Worm (Caenorhabditis elegans) whole organism, L1 larva: ENCODE measurements around the gene chup-1.

ENCODE experiments used
- F16B12.6 ChIP-seq: fragments of 150-350 bp; optimal IDR thresholded peaks from 2 replicates; lab custom pipeline; 2014; ENCODE audit warnings: missing biosample characterization, missing genetic modification characterization
- aly-2 ChIP-seq: fragments of 150-350 bp; optimal IDR thresholded peaks from 2 replicates; lab custom pipeline; 2014; ENCODE audit warnings: missing biosample characterization, missing genetic modification characterization
- blmp-1 ChIP-seq: fragments of 150-350 bp; optimal IDR thresholded peaks from 2 replicates; lab custom pipeline; 2014; ENCODE audit warnings: missing biosample characterization, missing genetic modification characterization
- ceh-8 ChIP-seq: fragments of 200-800 bp; sonication (Bioruptor generic); optimal IDR thresholded peaks from 2 replicates; lab custom pipeline; 2018; ENCODE audit warnings: mild to moderate bottlenecking, missing genetic modification characterization, moderate library complexity, missing compliant biosample characterization
- ceh-90 ChIP-seq: sonication (generic microtip); optimal IDR thresholded peaks from 2 replicates; lab custom pipeline; 2016; ENCODE audit warnings: missing genetic modification characterization, missing compliant biosample characterization
- ces-1 ChIP-seq: fragments of 150-350 bp; optimal IDR thresholded peaks from 2 replicates; lab custom pipeline; 2014; ENCODE audit warnings: missing biosample characterization, missing genetic modification reagents, missing genetic modification characterization
- dsc-1 ChIP-seq: sonication (generic microtip); optimal IDR thresholded peaks from 2 replicates; lab custom pipeline; 2016; ENCODE audit warnings: mild to moderate bottlenecking, missing genetic modification characterization, missing compliant biosample characterization
- efl-1 ChIP-seq, 4 experiments: fragments of 150-350 bp; optimal IDR thresholded peaks in 3 of 4; peaks in 1 of 4; 1 replicate in 1 of 4; 2 replicates in 3 of 4; lab custom pipeline; 2014; ENCODE audit warnings: missing biosample characterization in 2 of 4, missing genetic modification characterization in 2 of 4, missing genetic modification reagents in 2 of 4
- efl-3 ChIP-seq: fragments of 200-800 bp; sonication (Bioruptor generic); optimal IDR thresholded peaks from 2 replicates; lab custom pipeline; 2018; ENCODE audit warnings: mild to moderate bottlenecking, missing genetic modification characterization, missing compliant biosample characterization
- egl-27 ChIP-seq, 2 experiments: fragments of 150-350 bp in 1 of 2; sonication (generic microtip); optimal IDR thresholded peaks; 3 replicates each; lab custom pipeline; 2017 to 2018; ENCODE audit warnings: missing biosample characterization in 2 of 2, missing genetic modification characterization in 2 of 2, missing genetic modification reagents in 2 of 2
- elt-2 ChIP-seq: sonication (generic microtip); optimal IDR thresholded peaks from 2 replicates; lab custom pipeline; 2016; ENCODE audit warnings: missing genetic modification characterization, mild to moderate bottlenecking, inconsistent platforms, missing compliant biosample characterization, missing genetic modification reagents
- elt-3 ChIP-seq, 6 experiments: fragments of 150-350 bp in 1 of 6; sonication (generic microtip); optimal IDR thresholded peaks; 2 replicates each; lab custom pipeline; 2017 to 2018; ENCODE audit warnings: missing biosample characterization in 6 of 6, missing genetic modification characterization in 6 of 6, inconsistent platforms in 1 of 6
- fkh-10 ChIP-seq: sonication (generic microtip); optimal IDR thresholded peaks from 2 replicates; lab custom pipeline; 2017; ENCODE audit warnings: missing biosample characterization, missing genetic modification reagents, missing genetic modification characterization
- fos-1 ChIP-seq: fragments of 150-350 bp; optimal IDR thresholded peaks from 2 replicates; lab custom pipeline; 2014; ENCODE audit warnings: missing biosample characterization, missing genetic modification characterization
- grh-1 ChIP-seq: fragments of 200-800 bp; sonication (Bioruptor generic); IDR thresholded peaks from 2 replicates; pipeline ENCODE4 v1.3.6; 2022; ENCODE audit warnings: missing genetic modification reagents, missing genetic modification characterization, missing compliant biosample characterization
- hlh-4 ChIP-seq: sonication (generic microtip); optimal IDR thresholded peaks from 2 replicates; lab custom pipeline; 2016; ENCODE audit warnings: mild to moderate bottlenecking, missing genetic modification characterization, missing compliant biosample characterization
- hpl-2 ChIP-seq: fragments of 150-350 bp; optimal IDR thresholded peaks from 2 replicates; lab custom pipeline; 2014; ENCODE audit warnings: missing biosample characterization, missing genetic modification reagents, missing genetic modification characterization
- irx-1 ChIP-seq: sonication (generic microtip); optimal IDR thresholded peaks from 2 replicates; lab custom pipeline; 2016; ENCODE audit warnings: missing genetic modification characterization, missing compliant biosample characterization
- isw-1 ChIP-seq: fragments of 200-800 bp; sonication (Bioruptor generic); IDR thresholded peaks from 2 replicates; pipeline ENCODE4 v1.3.6; 2022; ENCODE audit warnings: missing genetic modification characterization, missing compliant biosample characterization
- jun-1 ChIP-seq: fragments of 150-350 bp; optimal IDR thresholded peaks from 2 replicates; lab custom pipeline; 2014; ENCODE audit warnings: missing biosample characterization, missing genetic modification reagents, missing genetic modification characterization
- lin-14 ChIP-seq: fragments of 200-800 bp; sonication (Bioruptor generic); optimal IDR thresholded peaks from 2 replicates; lab custom pipeline; 2018; ENCODE audit warnings: mild to moderate bottlenecking, missing genetic modification characterization, moderate library complexity, missing compliant biosample characterization
- lin-35 ChIP-seq, 2 experiments: fragments of 150-350 bp; optimal IDR thresholded peaks; 2 replicates each; lab custom pipeline; 2014; ENCODE audit warnings: missing biosample characterization in 2 of 2, missing genetic modification characterization in 2 of 2, missing genetic modification reagents in 2 of 2
- lir-3 ChIP-seq: sonication (generic microtip); optimal IDR thresholded peaks from 2 replicates; lab custom pipeline; 2016; ENCODE audit warnings: mild to moderate bottlenecking, missing genetic modification characterization, moderate library complexity, missing compliant biosample characterization; ENCODE audit not compliant: poor library complexity
- lsy-2 ChIP-seq, 2 experiments: fragments of 150-350 bp; optimal IDR thresholded peaks; 2 replicates each; lab custom pipeline; 2014; ENCODE audit warnings: missing biosample characterization in 2 of 2, missing genetic modification characterization in 2 of 2
- mab-9 ChIP-seq: fragments of 200-800 bp; sonication (Bioruptor generic); IDR thresholded peaks from 2 replicates; pipeline ENCODE4 v1.3.6; 2022; ENCODE audit warnings: missing genetic modification reagents, missing genetic modification characterization, missing compliant biosample characterization
- nhr-11 ChIP-seq: fragments of 150-350 bp; optimal IDR thresholded peaks from 2 replicates; lab custom pipeline; 2014; ENCODE audit warnings: missing biosample characterization, missing genetic modification characterization
- nhr-19 ChIP-seq: fragments of 200-800 bp; sonication (Bioruptor generic); conservative IDR thresholded peaks from 2 replicates; pipeline ENCODE4 v1.3.6; 2022; ENCODE audit warnings: missing genetic modification characterization, missing compliant biosample characterization
- nhr-20 ChIP-seq: sonication (generic microtip); optimal IDR thresholded peaks from 2 replicates; lab custom pipeline; 2016; ENCODE audit warnings: mild to moderate bottlenecking, missing genetic modification characterization, missing compliant biosample characterization
- nhr-237 ChIP-seq: fragments of 150-350 bp; optimal IDR thresholded peaks from 2 replicates; lab custom pipeline; 2014; ENCODE audit warnings: missing biosample characterization, missing genetic modification characterization
- nhr-47 ChIP-seq: sonication (generic microtip); optimal IDR thresholded peaks from 2 replicates; lab custom pipeline; 2016; ENCODE audit warnings: mild to moderate bottlenecking, missing genetic modification characterization, moderate library complexity, missing compliant biosample characterization
- nhr-71 ChIP-seq: sonication (generic microtip); optimal IDR thresholded peaks from 2 replicates; lab custom pipeline; 2016; ENCODE audit warnings: mild to moderate bottlenecking, missing genetic modification characterization, moderate library complexity, missing compliant biosample characterization
- nhr-90 ChIP-seq: sonication (generic microtip); optimal IDR thresholded peaks from 2 replicates; lab custom pipeline; 2016; ENCODE audit warnings: mild to moderate bottlenecking, missing genetic modification characterization, missing compliant biosample characterization; ENCODE audit not compliant: poor library complexity
- pag-3 ChIP-seq: sonication (generic microtip); optimal IDR thresholded peaks from 2 replicates; lab custom pipeline; 2017; ENCODE audit warnings: missing genetic modification characterization, mild to moderate bottlenecking, missing compliant biosample characterization, antibody characterized with exemption, borderline replicate concordance; ENCODE audit not compliant: insufficient read depth
- pqm-1 ChIP-seq: sonication (generic microtip); optimal IDR thresholded peaks from 3 replicates; lab custom pipeline; 2017; ENCODE audit warnings: missing biosample characterization, missing genetic modification characterization
- skn-1 ChIP-seq: fragments of 150-350 bp; optimal IDR thresholded peaks from 2 replicates; lab custom pipeline; 2014; ENCODE audit warnings: missing biosample characterization, missing genetic modification characterization
- snu-23 ChIP-seq: sonication (generic microtip); optimal IDR thresholded peaks from 2 replicates; lab custom pipeline; 2016; ENCODE audit warnings: missing genetic modification characterization, missing compliant biosample characterization
- sox-4 ChIP-seq: sonication (generic microtip); optimal IDR thresholded peaks from 2 replicates; lab custom pipeline; 2016; ENCODE audit warnings: missing genetic modification characterization, missing compliant biosample characterization
- swsn-7 ChIP-seq: sonication (generic microtip); optimal IDR thresholded peaks from 2 replicates; lab custom pipeline; 2016; ENCODE audit warnings: missing genetic modification characterization, missing compliant biosample characterization
- tlp-1 ChIP-seq: fragments of 150-350 bp; optimal IDR thresholded peaks from 2 replicates; lab custom pipeline; 2014; ENCODE audit warnings: missing biosample characterization, missing genetic modification characterization
- unc-130 ChIP-seq: fragments of 150-350 bp; optimal IDR thresholded peaks from 2 replicates; lab custom pipeline; 2017; ENCODE audit warnings: missing biosample characterization, missing genetic modification characterization, inconsistent platforms
- unc-86 ChIP-seq: sonication (generic microtip); optimal IDR thresholded peaks from 2 replicates; lab custom pipeline; 2016; ENCODE audit warnings: missing genetic modification characterization, missing compliant biosample characterization
- zag-1 ChIP-seq: fragments of 150-350 bp; optimal IDR thresholded peaks from 2 replicates; lab custom pipeline; 2014; ENCODE audit warnings: missing biosample characterization, missing genetic modification characterization
- ztf-4 ChIP-seq: fragments of 150-350 bp; optimal IDR thresholded peaks from 2 replicates; lab custom pipeline; 2014; ENCODE audit warnings: missing biosample characterization, missing genetic modification characterization

chup-1 gene

DNA sequence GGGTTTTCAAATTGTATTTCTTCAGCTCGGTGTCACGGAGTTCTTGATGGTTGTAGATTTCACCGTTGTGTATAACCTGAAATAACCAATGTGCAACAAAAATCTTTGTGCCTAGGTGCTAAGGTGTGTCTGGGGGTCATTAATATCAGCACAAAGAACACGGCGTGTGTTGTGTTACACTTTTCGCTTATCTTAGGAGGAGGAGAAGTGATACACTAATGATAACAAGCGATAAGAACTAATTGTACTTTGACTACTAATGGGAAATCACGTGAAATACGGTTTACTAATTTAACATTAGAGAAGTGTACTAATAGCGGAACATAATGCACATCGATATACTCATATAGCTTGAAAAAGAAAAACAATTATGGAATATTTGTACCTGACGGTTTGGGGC lies 41.8 kb upstream of the chup-1 start (continued):
- TF ChIP-seq elt-3 (tag; optimal IDR thresholded peaks at IDR 0.05; lab: Kevin White, UChicago), result peak; percentile 59 to 97 (median 92)
- TF ChIP-seq mab-9 (GFP tag; lab: Robert Waterston, UW), result no peak
- no peak for TF ChIP-seq ceh-90 (tag; lab: Kevin White, UChicago)
- TF ChIP-seq ceh-8, result no peak
- no peak for TF ChIP-seq ces-1 (GFP tag; lab: Kevin White, UChicago)
- TF ChIP-seq egl-27 (tag; optimal IDR thresholded peaks at IDR 0.05; lab: Kevin White, UChicago), result no peak
- TF ChIP-seq jun-1 (tag; lab: Kevin White, UChicago), result no peak
- TF ChIP-seq snu-23 (GFP tag; lab: Kevin White, UChicago), result peak; percentile 15
- 0 out of 2 replicates have a peak, but pooled peaks have one; percentile 5 for TF ChIP-seq grh-1 (GFP tag; lab: Robert Waterston, UW)
- TF ChIP-seq nhr-19 (GFP tag; lab: Robert Waterston, UW), result peak; percentile 63
- no peak for TF ChIP-seq hlh-4 (tag; lab: Kevin White, UChicago)
- TF ChIP-seq sox-4 (tag; lab: Kevin White, UChicago), result no peak
- TF ChIP-seq aly-2 (tag; lab: Kevin White, UChicago), result no peak
- peak; percentile 53 for TF ChIP-seq nhr-71
- TF ChIP-seq skn-1 (tag; lab: Kevin White, UChicago), result no peak
- TF ChIP-seq efl-3 (GFP tag; lab: Kevin White, UChicago), result no peak
- TF ChIP-seq lsy-2 (tag; optimal IDR thresholded peaks at IDR 0.05; lab: Kevin White, UChicago), result no peak
- peak; percentile 59 for TF ChIP-seq blmp-1 (tag; lab: Kevin White, UChicago)
- TF ChIP-seq swsn-7 (tag; lab: Kevin White, UChicago), result no peak
- TF ChIP-seq dsc-1 (tag; lab: Kevin White, UChicago), result no peak
- no peak for TF ChIP-seq isw-1 (GFP tag; lab: Robert Waterston, UW)
- TF ChIP-seq nhr-20 (tag; lab: Kevin White, UChicago), result peak; percentile 63
- no peak for TF ChIP-seq irx-1 (tag; lab: Kevin White, UChicago)
- no peak for TF ChIP-seq lir-3
- no peak for TF ChIP-seq nhr-237 (tag; lab: Kevin White, UChicago)
- TF ChIP-seq fkh-10 (GFP tag; lab: Kevin White, UChicago), result no peak
- TF ChIP-seq F16B12.6, result no peak
- no peak for TF ChIP-seq fos-1 (tag; lab: Kevin White, UChicago)
- peak; percentile 91 for TF ChIP-seq elt-2 (tag; lab: Kevin White, UChicago)
- no peak for TF ChIP-seq efl-1 (optimal IDR thresholded peaks at IDR 0.05; lab: Kevin White, UChicago)
- no peak for TF ChIP-seq efl-1 (GFP tag; optimal IDR thresholded peaks at IDR 0.05 in 1 of 2; lab: Kevin White, UChicago)
- TF ChIP-seq unc-130 (tag; lab: Kevin White, UChicago), result no peak
- TF ChIP-seq nhr-47, result no peak
- no peak for TF ChIP-seq hpl-2
- peak; percentile 27 for TF ChIP-seq lin-14 (GFP tag; lab: Kevin White, UChicago)
- no peak for TF ChIP-seq tlp-1 (tag; lab: Kevin White, UChicago)
- peak; percentile 7 for TF ChIP-seq pqm-1 (tag; lab: Kevin White, UChicago)
- TF ChIP-seq nhr-11 (tag; lab: Kevin White, UChicago), result no peak
- no peak for TF ChIP-seq zag-1 (tag; lab: Kevin White, UChicago)
- no peak for TF ChIP-seq unc-86 (tag; lab: Kevin White, UChicago)
- peak; percentile 42 for TF ChIP-seq nhr-90
- peak in 1 of 2 experiments; percentile 67 for TF ChIP-seq lin-35 (GFP tag; optimal IDR thresholded peaks at IDR 0.05; lab: Kevin White, UChicago)
- no peak for TF ChIP-seq pag-3 (tag; lab: Kevin White, UChicago)
- no peak for TF ChIP-seq ztf-4 (tag; lab: Kevin White, UChicago)
